Worm (Caenorhabditis elegans): Measurements from ENCODE around the gene C39B5.6.

DNA sequence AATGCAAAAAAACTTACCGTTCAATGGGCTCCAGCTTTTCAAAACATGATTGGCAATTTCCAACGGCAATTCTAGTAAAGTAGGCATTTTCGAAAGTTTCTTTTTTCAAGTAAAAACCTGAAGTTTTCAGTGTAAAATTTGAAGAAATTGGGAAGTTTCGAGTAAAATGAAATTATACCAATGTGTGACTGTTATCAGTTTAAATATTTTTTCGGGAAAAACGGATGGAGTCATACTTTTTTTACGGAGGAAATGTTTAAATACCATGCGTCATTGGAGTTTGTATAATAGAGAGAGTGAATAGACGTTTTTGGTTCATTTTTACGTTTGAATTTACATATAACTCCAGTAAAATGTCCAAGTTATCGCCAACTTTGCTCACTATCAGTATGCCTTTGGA, 21.6 kb downstream of the C39B5.6 start, which contains the start of gene fbxa-12:
- TF ChIP-seq sea-1 (GFP tag; conservative IDR thresholded peaks at IDR 0.05) (no peak), tra-4 (tag; optimal IDR thresholded peaks at IDR 0.05) (no peak), ama-1 (optimal IDR thresholded peaks at IDR 0.05) (no peak), B0310.2 (tag; optimal IDR thresholded peaks at IDR 0.05) (no peak), tbx-11 (GFP tag; IDR thresholded peaks at IDR 0.05) (no peak), F13C5.2 (tag; optimal IDR thresholded peaks at IDR 0.05) (no peak)

All from whole organism, early embryonic.